Worm (Caenorhabditis elegans): ENCODE results near the gene ndua-5.

Gene ndua-5

DNA sequence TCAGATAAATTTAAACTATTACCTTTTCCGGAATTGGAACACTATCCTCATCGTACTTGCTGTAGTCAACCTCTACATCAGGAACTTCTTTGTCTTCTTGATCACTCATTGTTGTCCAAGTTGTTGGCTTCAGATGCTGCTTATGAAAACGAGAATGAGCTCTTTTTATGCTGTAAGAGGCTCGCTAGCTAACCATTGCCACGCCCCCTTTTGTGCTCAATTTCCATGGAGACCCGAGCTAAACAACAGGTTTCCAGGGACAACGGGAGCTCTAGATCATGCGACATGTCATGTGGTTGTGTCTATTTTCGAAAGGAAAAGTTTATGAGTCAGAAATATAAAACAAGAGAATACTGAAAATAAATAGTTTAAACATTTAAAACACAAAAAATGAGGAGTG lies 14.3 kb downstream of the ndua-5 start, which contains the start of gene C33A12.4:
TSS of gene C33A12.4 (minus strand) at position 131 of the 400 bp plus-strand sequence.
- no peak for TF ChIP-seq elt-3 (tag; optimal IDR thresholded peaks at IDR 0.05)
- no peak for TF ChIP-seq snpc-4 (tag; optimal IDR thresholded peaks at IDR 0.05)

DNA sequence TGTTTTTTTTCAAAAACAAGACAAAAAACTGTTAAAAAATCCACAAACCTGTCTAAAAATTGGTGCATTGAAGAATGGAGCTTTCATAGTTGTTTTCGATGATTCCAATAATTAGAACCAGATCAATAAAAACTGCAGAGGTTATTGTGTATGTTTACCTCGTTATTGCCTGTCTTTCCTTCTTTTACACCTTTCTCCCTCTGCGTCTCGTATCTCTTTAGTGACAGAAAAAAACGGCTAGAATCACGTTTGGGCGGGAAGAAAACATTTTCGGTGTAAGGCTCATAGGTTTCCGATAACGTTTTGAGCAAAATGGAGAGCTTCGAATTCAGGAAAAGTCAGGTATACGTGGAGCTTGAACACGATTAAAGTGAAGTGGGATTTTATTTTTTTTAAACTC lies 16.1 kb downstream of the ndua-5 start, which contains the start of gene ethe-1:
TSS of gene ethe-1 (minus strand) at position 150 of the 400 bp plus-strand sequence.
- TF ChIP-seq tbx-8 (GFP tag; optimal IDR thresholded peaks at IDR 0.05) (no peak), zip-8 (tag; optimal IDR thresholded peaks at IDR 0.05) (no peak), lin-13 (tag; optimal IDR thresholded peaks at IDR 0.05) (no peak), mep-1 (tag; optimal IDR thresholded peaks at IDR 0.05) (no peak), cnd-1 (tag; optimal IDR thresholded peaks at IDR 0.05) (no peak), nhr-76 (tag; optimal IDR thresholded peaks at IDR 0.05) (no peak), flh-1 (GFP tag; optimal IDR thresholded peaks at IDR 0.05) (no peak), nhr-28 (tag; optimal IDR thresholded peaks at IDR 0.05) (no peak), lin-32 (GFP tag; optimal IDR thresholded peaks at IDR 0.05) (no peak), elt-1 (tag; optimal IDR thresholded peaks at IDR 0.05; ENCODE audit: borderline replicate concordance, insufficient read depth) (no peak), lsy-2 (tag; optimal IDR thresholded peaks at IDR 0.05) (no peak), ceh-39 (tag; optimal IDR thresholded peaks at IDR 0.05) (no peak), unc-39 (tag; optimal IDR thresholded peaks at IDR 0.05) (no peak), nhr-12 (tag; optimal IDR thresholded peaks at IDR 0.05) (no peak), sptf-1 (tag; optimal IDR thresholded peaks at IDR 0.05) (no peak), elt-3 (tag; optimal IDR thresholded peaks at IDR 0.05) (no peak)

DNA sequence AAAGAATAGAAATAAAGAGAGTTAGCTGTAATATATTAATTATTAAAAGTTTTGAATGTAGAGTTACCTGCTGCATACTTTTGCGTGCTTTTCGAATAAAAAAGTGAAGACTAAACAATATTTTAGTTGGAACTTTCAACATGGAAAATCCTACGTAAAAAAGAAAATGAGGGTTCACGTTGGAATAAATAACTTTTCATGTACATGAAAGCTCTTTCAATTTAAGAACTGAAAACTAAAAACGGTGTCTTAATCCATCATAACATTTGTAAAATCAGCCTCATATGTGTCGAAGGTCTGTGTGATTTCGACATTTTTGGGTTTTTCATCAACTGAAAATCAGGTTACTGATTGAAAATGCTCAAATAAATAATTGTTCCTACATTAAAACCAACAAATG lies 18.4 kb downstream of the ndua-5 start, which contains the start of gene ttr-9:
TSS of gene ttr-9 (minus strand) at position 101 of the 400 bp plus-strand sequence.
- TF ChIP-seq hlh-1 (tag; optimal IDR thresholded peaks at IDR 0.05): no peak
- TF ChIP-seq tbx-8 (GFP tag; optimal IDR thresholded peaks at IDR 0.05): no peak
- TF ChIP-seq unc-62 (GFP tag; optimal IDR thresholded peaks at IDR 0.05): no peak
- TF ChIP-seq zip-8 (tag; optimal IDR thresholded peaks at IDR 0.05): no peak
- no peak for TF ChIP-seq lsy-2 (tag; optimal IDR thresholded peaks at IDR 0.05)
- TF ChIP-seq snpc-4 (tag; optimal IDR thresholded peaks at IDR 0.05): no peak
- no peak for TF ChIP-seq ceh-83 (GFP tag; optimal IDR thresholded peaks at IDR 0.05)
- no peak for TF ChIP-seq mls-2 (tag; optimal IDR thresholded peaks at IDR 0.05)
- no peak for TF ChIP-seq nhr-237 (tag; optimal IDR thresholded peaks at IDR 0.05)
- TF ChIP-seq nhr-12 (tag; optimal IDR thresholded peaks at IDR 0.05): no peak
- TF ChIP-seq unc-120 (tag; optimal IDR thresholded peaks at IDR 0.05; ENCODE audit: poor library complexity, severe bottlenecking): no peak

DNA sequence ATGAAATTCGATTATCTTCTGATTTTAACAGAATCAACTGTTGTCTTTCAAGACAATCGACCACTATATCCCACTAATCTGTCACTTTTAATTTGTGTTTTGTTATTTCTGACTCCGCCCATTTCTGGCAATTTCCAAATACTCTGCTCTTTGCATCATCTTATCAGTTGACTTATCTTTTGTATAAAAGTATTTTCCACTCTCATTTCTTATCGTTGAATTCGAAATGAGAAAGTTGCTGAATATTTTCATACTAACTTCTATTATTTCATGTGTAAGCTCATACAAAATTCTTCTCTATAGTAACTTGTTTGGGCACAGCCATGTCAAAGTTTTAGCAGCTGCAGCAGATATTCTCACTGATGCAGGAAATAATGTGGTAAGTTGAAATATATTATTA lies 24.6 kb downstream of the ndua-5 start, which contains the start of gene ugt-21:
TSS of gene ugt-21 (plus strand) at position 212 of the 400 bp plus-strand sequence.
- TF ChIP-seq ceh-43 (GFP tag; optimal IDR thresholded peaks at IDR 0.05) (no peak), unc-62 (GFP tag; optimal IDR thresholded peaks at IDR 0.05) (no peak), tbx-8 (GFP tag; optimal IDR thresholded peaks at IDR 0.05) (no peak), bed-3 (GFP tag; optimal IDR thresholded peaks at IDR 0.05) (no peak), mab-5 (tag; optimal IDR thresholded peaks at IDR 0.05) (no peak), unc-120 (tag; optimal IDR thresholded peaks at IDR 0.05; ENCODE audit: poor library complexity, severe bottlenecking) (no peak), unc-39 (tag; optimal IDR thresholded peaks at IDR 0.05) (no peak), ceh-39 (tag; optimal IDR thresholded peaks at IDR 0.05) (no peak), flh-1 (GFP tag; optimal IDR thresholded peaks at IDR 0.05) (no peak), nhr-28 (tag; optimal IDR thresholded peaks at IDR 0.05) (no peak), elt-1 (tag; optimal IDR thresholded peaks at IDR 0.05; ENCODE audit: borderline replicate concordance, insufficient read depth) (no peak), nhr-76 (tag; optimal IDR thresholded peaks at IDR 0.05) (no peak), blmp-1 (tag; optimal IDR thresholded peaks at IDR 0.05) (no peak), nhr-2 (tag; optimal IDR thresholded peaks at IDR 0.05) (no peak), sem-2 (GFP tag; optimal IDR thresholded peaks at IDR 0.05) (no peak), zip-8 (tag; optimal IDR thresholded peaks at IDR 0.05) (no peak), lin-32 (GFP tag; optimal IDR thresholded peaks at IDR 0.05) (no peak), snpc-4 (tag; optimal IDR thresholded peaks at IDR 0.05) (no peak), elt-3 (tag; optimal IDR thresholded peaks at IDR 0.05) (no peak), lin-13 (tag; optimal IDR thresholded peaks at IDR 0.05) (no peak)

DNA sequence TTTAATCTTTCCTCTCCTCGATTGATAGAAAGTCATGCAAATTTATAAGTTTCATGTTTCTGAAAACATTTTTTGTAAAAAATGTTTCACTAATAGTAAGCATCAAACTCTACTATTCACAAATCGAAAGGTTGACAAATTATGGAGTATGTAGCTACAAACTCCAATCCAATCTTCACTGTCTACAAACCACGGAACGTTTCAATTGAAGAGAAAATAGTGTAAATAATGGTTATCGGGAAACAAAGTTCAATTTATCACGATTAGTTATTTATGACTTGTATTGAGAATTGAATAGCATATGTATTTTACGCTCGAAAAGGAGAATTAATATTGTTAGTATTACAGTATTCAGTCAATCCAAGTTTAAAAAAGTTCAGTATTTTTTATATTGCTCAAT lies 25.1 kb downstream of the ndua-5 start:
- TF ChIP-seq sptf-1 (tag; optimal IDR thresholded peaks at IDR 0.05) (no peak), mls-2 (tag; optimal IDR thresholded peaks at IDR 0.05) (no peak), elt-1 (tag; optimal IDR thresholded peaks at IDR 0.05; ENCODE audit: borderline replicate concordance, insufficient read depth) (no peak), lin-13 (tag; optimal IDR thresholded peaks at IDR 0.05) (no peak)
